Worm (Caenorhabditis elegans) whole organism, dauer: ENCODE results near the gene gba-1.

Source experiments
- unc-62 ChIP-seq: sonication (generic microtip); optimal IDR thresholded peaks from 2 replicates; lab custom pipeline; 2017; ENCODE audit warnings: missing biosample characterization, missing genetic modification reagents, missing genetic modification characterization

The gba-1 gene

ce11 chrII:2219880-2220279, 43.3 kb downstream of the gba-1 start, which contains the start of gene Y59C2A.3:
Gene Y59C2A.3, minus strand, starts transcription at chrII:2219921.
- TF ChIP-seq unc-62 = no peak

ce11 chrII:2221196-2221896, 44.8 kb downstream of the gba-1 start:
- TF ChIP-seq unc-62 = no peak

DNA sequence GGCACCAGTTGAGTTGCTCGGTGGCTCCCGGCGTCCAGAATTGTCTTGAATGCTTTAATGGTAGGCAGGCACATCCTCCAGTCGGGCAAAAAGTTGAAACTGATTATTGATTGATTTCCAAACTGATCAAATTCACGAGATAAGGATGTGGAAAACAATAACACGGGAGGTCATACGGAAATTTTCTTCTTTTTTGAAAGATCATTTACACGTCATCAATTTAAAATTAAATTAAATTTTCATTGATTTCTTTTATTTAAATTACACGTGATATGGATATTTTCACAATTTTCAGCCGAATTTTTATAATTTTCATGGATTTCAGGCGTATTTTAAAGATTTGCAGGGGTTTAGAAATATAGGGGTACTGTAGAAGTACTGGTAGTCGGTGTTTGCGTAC, 46.9 kb downstream of the gba-1 start, which contains the start of gene cbs-2:
Gene cbs-2 (minus strand): TSS at position 101 of the 400 bp plus-strand sequence.
- no peak for TF ChIP-seq unc-62

DNA sequence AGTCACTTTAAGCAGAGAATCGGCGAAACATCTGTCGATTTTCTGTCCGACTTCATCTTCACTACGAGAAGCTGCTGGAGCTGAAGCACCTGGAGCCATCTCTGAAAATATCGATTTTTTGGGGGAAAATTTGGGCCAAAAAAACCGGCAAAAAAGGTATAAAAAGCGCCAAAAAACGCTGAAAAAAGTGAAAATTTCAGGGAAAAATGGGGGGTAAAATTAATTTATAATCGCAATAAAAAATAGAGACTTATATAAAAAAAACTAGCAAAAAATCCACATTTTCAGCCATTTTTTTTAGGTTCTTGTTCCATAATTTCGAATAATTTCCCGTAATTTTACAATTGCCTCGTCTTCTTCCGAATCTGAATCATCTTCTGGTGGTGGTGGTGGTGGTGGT, 49.1 kb downstream of the gba-1 start, which contains the start of gene F54A3.5:
Gene F54A3.5 (minus strand): TSS at position 101 of the 400 bp plus-strand sequence.
- no peak for TF ChIP-seq unc-62

DNA sequence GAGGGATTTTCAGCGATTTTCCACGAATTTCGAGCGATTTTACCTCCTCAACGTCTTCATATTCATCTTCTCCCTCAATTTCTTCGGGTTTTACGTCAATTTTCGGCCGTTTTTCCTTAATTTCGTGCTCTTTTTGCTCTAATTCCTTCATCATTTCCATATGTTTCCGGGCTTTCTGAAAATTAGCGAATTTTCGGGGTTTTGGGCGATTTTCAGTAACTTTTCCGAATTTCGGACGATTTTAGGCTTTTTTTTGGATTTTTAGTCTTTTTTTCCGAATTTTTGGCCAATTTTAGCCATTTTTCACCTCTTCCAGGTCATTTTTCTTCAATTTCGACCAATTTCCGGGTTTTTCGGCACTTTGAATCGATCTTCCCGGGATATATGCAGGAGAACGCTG, 53.8 kb downstream of the gba-1 start:
- TF ChIP-seq unc-62 = no peak
